Worm (Caenorhabditis elegans) whole organism, midembryonic: ENCODE measurements around the gene T05C7.9.
"Not testable (repeated sequence)": the region's sequence is repeated elsewhere in the genome, so short reads cannot be mapped to it uniquely, and the experiment has no call there.

ENCODE experiments used
- T22C8.4 ChIP-seq: fragments of 200-800 bp; sonication (Bioruptor generic); IDR thresholded peaks from 2 replicates; pipeline ENCODE4 v1.3.6; 2022; ENCODE audit warnings: missing genetic modification characterization, missing compliant biosample characterization
- cog-1 ChIP-seq: sonication (generic microtip); optimal IDR thresholded peaks from 2 replicates; lab custom pipeline; 2016; ENCODE audit warnings: missing genetic modification characterization, missing compliant biosample characterization
- flt-1 ChIP-seq: fragments of 200-800 bp; sonication (Bioruptor generic); IDR thresholded peaks from 2 replicates; pipeline ENCODE4 v1.3.6; 2022; ENCODE audit warnings: missing genetic modification characterization, missing compliant biosample characterization
- klf-2 ChIP-seq: fragments of 200-800 bp; sonication (Bioruptor generic); conservative IDR thresholded peaks from 2 replicates; pipeline ENCODE4 v1.3.6; 2022; ENCODE audit warnings: missing genetic modification reagents, missing genetic modification characterization, missing compliant biosample characterization
- med-1 ChIP-seq: sonication (generic microtip); optimal IDR thresholded peaks from 2 replicates; lab custom pipeline; 2017; ENCODE audit warnings: missing genetic modification characterization, mild to moderate bottlenecking, missing compliant biosample characterization, antibody characterized with exemption, missing genetic modification reagents; ENCODE audit not compliant: insufficient read depth
- tab-1 ChIP-seq: fragments of 200-800 bp; sonication (Bioruptor generic); IDR thresholded peaks from 2 replicates; pipeline ENCODE4 v1.3.6; 2022; ENCODE audit warnings: missing genetic modification characterization, missing compliant biosample characterization
- ztf-23 ChIP-seq: fragments of 200-800 bp; sonication (Bioruptor generic); IDR thresholded peaks from 2 replicates; pipeline ENCODE4 v1.3.6; 2022; ENCODE audit warnings: missing genetic modification reagents, missing genetic modification characterization, missing compliant biosample characterization
- ztf-29 ChIP-seq: fragments of 200-800 bp; sonication (Bioruptor generic); IDR thresholded peaks from 2 replicates; pipeline ENCODE4 v1.3.6; 2022; ENCODE audit warnings: missing genetic modification reagents, missing genetic modification characterization, missing compliant biosample characterization

DNA sequence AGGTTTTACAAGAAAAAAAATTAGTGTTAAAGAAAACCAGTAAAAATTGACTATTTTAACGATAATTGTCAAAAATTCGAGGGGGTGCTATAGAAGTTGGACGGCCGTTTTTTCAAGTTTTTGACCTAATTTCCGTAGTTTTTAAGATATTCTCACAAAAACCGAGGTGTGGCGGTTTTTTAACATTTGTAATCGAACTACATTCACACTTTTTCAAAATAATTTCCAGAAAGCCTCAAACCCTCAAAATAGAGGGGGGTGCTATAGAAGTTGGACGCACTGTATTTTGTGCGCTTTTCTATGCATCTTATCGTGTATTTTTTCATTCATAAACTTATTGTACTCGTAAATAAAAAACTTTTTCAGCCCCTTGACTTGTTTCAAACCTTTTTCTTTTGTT, 32.3 kb downstream of the T05C7.9 start, which contains the start of gene F29C4.4:
- not testable (repeated sequence) for TF ChIP-seq T22C8.4; med-1 (GFP tag; lab: Kevin White, UChicago); tab-1 (GFP tag; lab: Robert Waterston, UW); flt-1 (GFP tag; lab: Robert Waterston, UW); ztf-29; ztf-23 (GFP tag; lab: Robert Waterston, UW); cog-1 (tag; lab: Kevin White, UChicago); klf-2 (GFP tag; lab: Robert Waterston, UW)
